Worm (Caenorhabditis elegans) whole organism, L3 larva: ENCODE data around the gene C02E7.8.

ENCODE experiments used
- R02D3.7 ChIP-seq: fragments of 150-350 bp; optimal IDR thresholded peaks from 2 replicates; lab custom pipeline; 2014; ENCODE audit warnings: missing biosample characterization, missing genetic modification characterization
- ama-1 ChIP-seq: fragments of 150-350 bp; optimal IDR thresholded peaks from 2 replicates; lab custom pipeline; 2018
- daf-12 ChIP-seq: fragments of 150-350 bp; optimal IDR thresholded peaks from 2 replicates; lab custom pipeline; 2014; ENCODE audit warnings: missing biosample characterization, missing genetic modification reagents, missing genetic modification characterization
- lin-15B ChIP-seq: fragments of 150-350 bp; optimal IDR thresholded peaks from 2 replicates; lab custom pipeline; 2014; ENCODE audit warnings: missing biosample characterization, missing genetic modification characterization
- nhr-76 ChIP-seq: fragments of 150-350 bp; sonication (generic microtip); optimal IDR thresholded peaks from 5 replicates; lab custom pipeline; 2014; ENCODE audit warnings: missing biosample characterization, missing genetic modification characterization
- snpc-4 ChIP-seq: fragments of 150-350 bp; optimal IDR thresholded peaks from 2 replicates; lab custom pipeline; 2014; ENCODE audit warnings: missing biosample characterization, missing genetic modification characterization
- ztf-4 ChIP-seq: fragments of 150-350 bp; optimal IDR thresholded peaks from 2 replicates; lab custom pipeline; 2014; ENCODE audit warnings: missing biosample characterization, missing genetic modification characterization

- TF ChIP-seq ztf-4 (tag; lab: Kevin White, UChicago) (no peak), nhr-76 (tag; lab: Kevin White, UChicago) (no peak), ama-1 (lab: Kevin White, UChicago) (no peak), R02D3.7 (no peak), snpc-4 (tag; lab: Kevin White, UChicago) (no peak), daf-12 (tag; lab: Kevin White, UChicago) (no peak), lin-15B (tag; lab: Kevin White, UChicago) (no peak)
These were observed 35.2 kb downstream of the C02E7.8 start, which contains the start of gene T19H12.3 for ce11 chrV:4885372-4885771.
